Worm (Caenorhabditis elegans) whole organism, L1 larva: Measurements from ENCODE around the gene Y116A8C.27.

Source experiments
- efl-3 ChIP-seq: fragments of 200-800 bp; sonication (Bioruptor generic); optimal IDR thresholded peaks from 2 replicates; lab custom pipeline; 2018; ENCODE audit warnings: mild to moderate bottlenecking, missing genetic modification characterization, missing compliant biosample characterization
- nhr-76 ChIP-seq: sonication (generic microtip); optimal IDR thresholded peaks from 2 replicates; lab custom pipeline; 2017; ENCODE audit warnings: missing biosample characterization, missing genetic modification characterization
- unc-30 ChIP-seq: sonication (generic microtip); optimal IDR thresholded peaks from 2 replicates; lab custom pipeline; 2017; ENCODE audit warnings: missing biosample characterization, missing genetic modification characterization

DNA sequence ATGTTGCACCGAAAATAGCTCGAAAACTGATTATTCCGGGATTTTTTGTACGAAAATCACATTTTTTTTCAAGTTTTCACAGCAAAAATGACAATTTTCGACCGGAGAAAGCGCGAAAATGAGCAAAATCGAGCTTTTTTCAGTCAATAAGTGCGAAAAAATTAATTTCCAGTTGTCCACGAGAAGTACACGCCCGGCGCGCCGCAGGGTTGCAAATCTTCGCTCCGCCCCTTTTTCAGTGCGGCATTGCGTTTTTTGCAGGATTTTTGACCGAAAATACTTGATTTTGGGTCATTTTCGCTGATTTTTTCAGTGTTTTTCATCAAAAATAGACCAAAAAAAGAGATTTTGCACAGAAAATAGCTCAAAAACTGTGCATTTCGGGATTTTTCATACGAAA, 11.8 kb downstream of the Y116A8C.27 start:
- TF ChIP-seq nhr-76 (no peak), unc-30 (tag; lab: Kevin White, UChicago) (no peak), efl-3 (GFP tag; lab: Kevin White, UChicago) (no peak)
